Worm (Caenorhabditis elegans) whole organism, late embryonic: ENCODE data around the gene C05G5.2.

Experiments
- ceh-24 ChIP-seq: sonication (generic microtip); optimal IDR thresholded peaks from 2 replicates; lab custom pipeline; 2016; ENCODE audit warnings: mild to moderate bottlenecking, missing genetic modification characterization, missing compliant biosample characterization
- ceh-30 ChIP-seq: fragments of 150-350 bp; optimal IDR thresholded peaks from 2 replicates; lab custom pipeline; 2014; ENCODE audit warnings: missing biosample characterization, missing genetic modification characterization
- che-1 ChIP-seq: sonication (generic microtip); optimal IDR thresholded peaks from 2 replicates; lab custom pipeline; 2016; ENCODE audit warnings: mild to moderate bottlenecking, missing genetic modification characterization, missing compliant biosample characterization
- dmd-4 ChIP-seq: sonication (generic microtip); optimal IDR thresholded peaks from 2 replicates; lab custom pipeline; 2016; ENCODE audit warnings: borderline replicate concordance, missing genetic modification characterization, missing compliant biosample characterization
- elt-2 ChIP-seq: sonication (generic microtip); optimal IDR thresholded peaks from 2 replicates; lab custom pipeline; 2016; ENCODE audit warnings: missing genetic modification reagents, missing genetic modification characterization, missing compliant biosample characterization
- elt-4 ChIP-seq: sonication (generic microtip); optimal IDR thresholded peaks from 2 replicates; lab custom pipeline; 2016; ENCODE audit warnings: missing genetic modification characterization, missing compliant biosample characterization
- nhr-11 ChIP-seq: fragments of 150-350 bp; optimal IDR thresholded peaks from 2 replicates; lab custom pipeline; 2014; ENCODE audit warnings: missing biosample characterization, missing genetic modification characterization
- unc-3 ChIP-seq, 2 experiments: fragments of 200-800 bp in 1 of 2; sonication (Bioruptor generic) in 1 of 2; sonication (generic microtip) in 1 of 2; conservative IDR thresholded peaks in 1 of 2; optimal IDR thresholded peaks in 1 of 2; 2 replicates each; pipeline versions ENCODE4 v1.3.6 to Lab custom; 2016 to 2022; ENCODE audit warnings: missing compliant biosample characterization in 2 of 2, missing genetic modification characterization in 2 of 2, missing genetic modification reagents in 1 of 2

DNA sequence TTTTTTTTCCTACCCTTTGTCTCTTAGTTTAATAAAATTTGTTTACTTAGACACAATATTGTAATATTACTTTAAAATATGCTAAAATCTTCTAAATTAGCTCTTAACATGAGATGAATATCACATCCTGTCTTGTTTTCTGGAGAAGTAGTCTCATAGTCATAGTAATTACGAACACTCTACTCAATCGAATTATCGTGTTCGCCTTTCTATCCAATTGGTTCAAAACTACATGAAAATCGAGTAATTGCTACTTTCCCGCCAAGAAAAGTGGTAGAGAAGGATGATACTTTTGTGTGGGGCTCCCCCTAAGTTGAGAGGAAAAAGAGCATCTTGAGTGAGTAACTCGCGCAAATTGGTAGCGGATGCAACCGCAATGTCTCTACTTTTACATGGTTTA lies 31.0 kb downstream of the C05G5.2 start:
- TF ChIP-seq ceh-30 (tag; lab: Kevin White, UChicago) (no peak), elt-4 (tag; lab: Kevin White, UChicago) (no peak), unc-3 (GFP tag; conservative IDR thresholded peaks at IDR 0.05; lab: Robert Waterston, UW) (no peak), unc-3 (tag; optimal IDR thresholded peaks at IDR 0.05; lab: Kevin White, UChicago) (no peak), dmd-4 (tag; lab: Kevin White, UChicago) (no peak), che-1 (tag; lab: Kevin White, UChicago) (no peak), elt-2 (tag; lab: Kevin White, UChicago) (no peak), nhr-11 (no peak), ceh-24 (tag; lab: Kevin White, UChicago) (no peak)
